Worm (Caenorhabditis elegans) whole organism, L2 larva: ENCODE measurements around the gene unk-1.
A peak's percentile ranks its signal among the peaks of the same experiment; 100 is the strongest.

ENCODE experiments used
- C34F6.9 ChIP-seq: fragments of 150-350 bp; optimal IDR thresholded peaks from 2 replicates; lab custom pipeline; 2014; ENCODE audit warnings: missing biosample characterization, missing genetic modification characterization
- F13H6.1 ChIP-seq: sonication (generic microtip); optimal IDR thresholded peaks from 2 replicates; lab custom pipeline; 2016; ENCODE audit warnings: missing genetic modification characterization, missing compliant biosample characterization
- R02D3.7 ChIP-seq: fragments of 150-350 bp; optimal IDR thresholded peaks from 2 replicates; lab custom pipeline; 2014; ENCODE audit warnings: missing biosample characterization, missing genetic modification characterization
- ZK546.5 ChIP-seq: sonication (generic microtip); optimal IDR thresholded peaks from 2 replicates; lab custom pipeline; 2017; ENCODE audit warnings: missing biosample characterization, missing genetic modification characterization
- alr-1 ChIP-seq: fragments of 150-350 bp; optimal IDR thresholded peaks from 2 replicates; lab custom pipeline; 2014; ENCODE audit warnings: missing biosample characterization, missing genetic modification characterization
- aly-2 ChIP-seq: fragments of 150-350 bp; optimal IDR thresholded peaks from 2 replicates; lab custom pipeline; 2014; ENCODE audit warnings: missing biosample characterization, missing genetic modification characterization
- blmp-1 ChIP-seq: sonication (generic microtip); optimal IDR thresholded peaks from 2 replicates; lab custom pipeline; 2017; ENCODE audit warnings: missing genetic modification characterization, mild to moderate bottlenecking, missing compliant biosample characterization, antibody characterized with exemption, moderate library complexity; ENCODE audit not compliant: insufficient read depth
- ceh-16 ChIP-seq: fragments of 150-350 bp; optimal IDR thresholded peaks from 2 replicates; lab custom pipeline; 2014; ENCODE audit warnings: missing biosample characterization, missing genetic modification characterization
- ceh-82 ChIP-seq: fragments of 150-350 bp; optimal IDR thresholded peaks from 2 replicates; lab custom pipeline; 2014; ENCODE audit warnings: missing biosample characterization, missing genetic modification characterization
- dmd-4 ChIP-seq: sonication (generic microtip); optimal IDR thresholded peaks from 2 replicates; lab custom pipeline; 2017; ENCODE audit warnings: missing biosample characterization, missing genetic modification characterization
- egl-27 ChIP-seq: sonication (generic microtip); optimal IDR thresholded peaks from 3 replicates; lab custom pipeline; 2017; ENCODE audit warnings: missing biosample characterization, missing genetic modification reagents, missing genetic modification characterization
- fos-1 ChIP-seq: fragments of 150-350 bp; optimal IDR thresholded peaks from 2 replicates; lab custom pipeline; 2014; ENCODE audit warnings: missing biosample characterization, missing genetic modification characterization
- gmeb-1 ChIP-seq: fragments of 150-350 bp; optimal IDR thresholded peaks from 2 replicates; lab custom pipeline; 2014; ENCODE audit warnings: missing biosample characterization, missing genetic modification characterization
- lin-11 ChIP-seq: fragments of 150-350 bp; sonication (generic microtip); optimal IDR thresholded peaks from 2 replicates; lab custom pipeline; 2014; ENCODE audit warnings: missing biosample characterization, missing genetic modification characterization, inconsistent platforms, mixed read lengths
- lin-13 ChIP-seq: fragments of 150-350 bp; optimal IDR thresholded peaks from 2 replicates; lab custom pipeline; 2014; ENCODE audit warnings: missing biosample characterization, missing genetic modification reagents, missing genetic modification characterization
- lin-39 ChIP-seq: fragments of 150-350 bp; optimal IDR thresholded peaks from 2 replicates; lab custom pipeline; 2014; ENCODE audit warnings: missing biosample characterization, missing genetic modification reagents, missing genetic modification characterization
- lsy-2 ChIP-seq, 2 experiments: fragments of 150-350 bp in 1 of 2; sonication (generic microtip) in 1 of 2; optimal IDR thresholded peaks; 2 replicates each; lab custom pipeline; 2014 to 2017; ENCODE audit warnings: missing biosample characterization in 2 of 2, missing genetic modification characterization in 2 of 2
- mbf-1 ChIP-seq: sonication (generic microtip); optimal IDR thresholded peaks from 2 replicates; lab custom pipeline; 2017; ENCODE audit warnings: missing biosample characterization, missing genetic modification characterization
- mdl-1 ChIP-seq, 2 experiments: fragments of 150-350 bp in 1 of 2; sonication (generic microtip) in 1 of 2; optimal IDR thresholded peaks; 2 replicates each; lab custom pipeline; 2017; ENCODE audit warnings: missing biosample characterization in 2 of 2, missing genetic modification characterization in 2 of 2
- nhr-10 ChIP-seq: sonication (generic microtip); optimal IDR thresholded peaks from 2 replicates; lab custom pipeline; 2017; ENCODE audit warnings: missing biosample characterization, missing genetic modification characterization
- nhr-11 ChIP-seq: fragments of 150-350 bp; optimal IDR thresholded peaks from 2 replicates; lab custom pipeline; 2014; ENCODE audit warnings: missing biosample characterization, missing genetic modification characterization
- nhr-12 ChIP-seq: fragments of 150-350 bp; optimal IDR thresholded peaks from 2 replicates; lab custom pipeline; 2014; ENCODE audit warnings: missing biosample characterization, missing genetic modification characterization
- nhr-129 ChIP-seq: fragments of 150-350 bp; optimal IDR thresholded peaks from 2 replicates; lab custom pipeline; 2014; ENCODE audit warnings: missing biosample characterization, missing genetic modification characterization
- nhr-21 ChIP-seq: fragments of 150-350 bp; optimal IDR thresholded peaks from 2 replicates; lab custom pipeline; 2014; ENCODE audit warnings: missing biosample characterization, missing genetic modification characterization
- nhr-237 ChIP-seq: fragments of 150-350 bp; optimal IDR thresholded peaks from 2 replicates; lab custom pipeline; 2014; ENCODE audit warnings: missing biosample characterization, missing genetic modification characterization
- nhr-25 ChIP-seq: fragments of 150-350 bp; sonication (generic microtip); optimal IDR thresholded peaks from 3 replicates; lab custom pipeline; 2014; ENCODE audit warnings: missing biosample characterization, missing genetic modification characterization
- nhr-77 ChIP-seq: fragments of 150-350 bp; optimal IDR thresholded peaks from 2 replicates; lab custom pipeline; 2014; ENCODE audit warnings: missing biosample characterization, missing genetic modification characterization
- sem-4 ChIP-seq: fragments of 150-350 bp; optimal IDR thresholded peaks from 2 replicates; lab custom pipeline; 2014; ENCODE audit warnings: missing biosample characterization, missing genetic modification reagents, missing genetic modification characterization
- sma-3 ChIP-seq: sonication (generic microtip); optimal IDR thresholded peaks from 2 replicates; lab custom pipeline; 2016; ENCODE audit warnings: missing genetic modification reagents, missing genetic modification characterization, missing compliant biosample characterization
- sma-9 ChIP-seq, 2 experiments: fragments of 150-350 bp in 1 of 2; sonication (generic microtip) in 1 of 2; optimal IDR thresholded peaks; 2 replicates each; lab custom pipeline; 2014 to 2016; ENCODE audit warnings: missing genetic modification characterization in 2 of 2, mild to moderate bottlenecking in 1 of 2, missing biosample characterization in 1 of 2, missing compliant biosample characterization in 1 of 2, missing genetic modification reagents in 1 of 2, moderate library complexity in 1 of 2
- snpc-4 ChIP-seq: fragments of 150-350 bp; optimal IDR thresholded peaks from 2 replicates; lab custom pipeline; 2014; ENCODE audit warnings: missing biosample characterization, missing genetic modification characterization
- unc-39 ChIP-seq: fragments of 150-350 bp; optimal IDR thresholded peaks from 2 replicates; lab custom pipeline; 2014; ENCODE audit warnings: missing biosample characterization, missing genetic modification characterization
- unc-55 ChIP-seq: fragments of 150-350 bp; sonication (generic microtip); optimal IDR thresholded peaks from 3 replicates; lab custom pipeline; 2014; ENCODE audit warnings: missing biosample characterization, missing genetic modification reagents, missing genetic modification characterization
- unc-62 ChIP-seq: fragments of 150-350 bp; optimal IDR thresholded peaks from 2 replicates; lab custom pipeline; 2014; ENCODE audit warnings: missing biosample characterization, missing genetic modification reagents, missing genetic modification characterization
- zag-1 ChIP-seq: fragments of 150-350 bp; optimal IDR thresholded peaks from 2 replicates; lab custom pipeline; 2014; ENCODE audit warnings: missing biosample characterization, missing genetic modification characterization
- ztf-1 ChIP-seq: fragments of 200-800 bp; sonication (Bioruptor generic); conservative IDR thresholded peaks from 2 replicates; pipeline ENCODE4 v1.3.6; 2022; ENCODE audit warnings: missing genetic modification characterization, missing compliant biosample characterization
- ztf-11 ChIP-seq: sonication (generic microtip); optimal IDR thresholded peaks from 2 replicates; lab custom pipeline; 2017; ENCODE audit warnings: missing biosample characterization, missing genetic modification characterization
- ztf-4 ChIP-seq: fragments of 150-350 bp; optimal IDR thresholded peaks from 2 replicates; lab custom pipeline; 2014; ENCODE audit warnings: missing biosample characterization, missing genetic modification characterization

Gene unk-1

ce11 chrX:7990282-7990681 lies 24.5 kb upstream of the unk-1 start:
- peak; percentile 53 for TF ChIP-seq sma-3 (GFP tag; lab: Kevin White, UChicago)
- no peak for TF ChIP-seq unc-62
- no peak for TF ChIP-seq lsy-2 (tag; optimal IDR thresholded peaks at IDR 0.05; lab: Kevin White, UChicago)
- TF ChIP-seq blmp-1 (tag; lab: Kevin White, UChicago), result peak; percentile 85
- TF ChIP-seq unc-55 (GFP tag; lab: Kevin White, UChicago), result no peak
- no peak for TF ChIP-seq nhr-12 (tag; lab: Kevin White, UChicago)
- no peak for TF ChIP-seq lin-11
- peak; percentile 39 for TF ChIP-seq nhr-21 (tag; lab: Kevin White, UChicago)
- TF ChIP-seq C34F6.9 (tag; lab: Kevin White, UChicago), result no peak
- TF ChIP-seq mdl-1 (tag; optimal IDR thresholded peaks at IDR 0.05; lab: Kevin White, UChicago), result no peak
- no peak for TF ChIP-seq nhr-77
- no peak for TF ChIP-seq alr-1 (tag; lab: Kevin White, UChicago)
- no peak for TF ChIP-seq ztf-1
- TF ChIP-seq sma-9 (GFP tag; optimal IDR thresholded peaks at IDR 0.05; lab: Kevin White, UChicago), result peak; percentile 23
- TF ChIP-seq sma-9 (tag; optimal IDR thresholded peaks at IDR 0.05; lab: Kevin White, UChicago), result no peak
- no peak for TF ChIP-seq zag-1 (tag; lab: Kevin White, UChicago)
- no peak for TF ChIP-seq lin-13 (GFP tag; lab: Kevin White, UChicago)
- no peak for TF ChIP-seq nhr-237 (tag; lab: Kevin White, UChicago)
- no peak for TF ChIP-seq gmeb-1 (tag; lab: Kevin White, UChicago)
- no peak for TF ChIP-seq snpc-4 (tag; lab: Kevin White, UChicago)
- no peak for TF ChIP-seq ceh-16 (tag; lab: Kevin White, UChicago)
- peak; percentile 81 for TF ChIP-seq egl-27 (tag; lab: Kevin White, UChicago)
- no peak for TF ChIP-seq ceh-82
- TF ChIP-seq sem-4 (tag; lab: Kevin White, UChicago), result peak; percentile 31

- TF ChIP-seq dmd-4 (tag; lab: Kevin White, UChicago) (no peak), sma-9 (GFP tag; optimal IDR thresholded peaks at IDR 0.05; lab: Kevin White, UChicago) (no peak), sma-9 (tag; optimal IDR thresholded peaks at IDR 0.05; lab: Kevin White, UChicago) (no peak), ztf-4 (tag; lab: Kevin White, UChicago) (no peak), ceh-16 (tag; lab: Kevin White, UChicago) (no peak), nhr-12 (tag; lab: Kevin White, UChicago) (no peak), R02D3.7 (tag; lab: Kevin White, UChicago) (no peak), ztf-11 (tag; lab: Kevin White, UChicago) (no peak), sma-3 (GFP tag; lab: Kevin White, UChicago) (no peak), ZK546.5 (tag; lab: Kevin White, UChicago) (no peak), unc-39 (no peak), blmp-1 (tag; lab: Kevin White, UChicago) (no peak), aly-2 (tag; lab: Kevin White, UChicago) (no peak), fos-1 (tag; lab: Kevin White, UChicago) (no peak), nhr-129 (no peak), nhr-10 (tag; lab: Kevin White, UChicago) (no peak)
These were observed 22.7 kb upstream of the unk-1 start for ce11 chrX:7992102-7992501.

ce11 chrX:7994486-7994885 lies 20.3 kb upstream of the unk-1 start:
- TF ChIP-seq lin-11, result no peak
- TF ChIP-seq R02D3.7 (tag; lab: Kevin White, UChicago), result no peak
- no peak for TF ChIP-seq ceh-82
- no peak for TF ChIP-seq F13H6.1 (tag; lab: Kevin White, UChicago)
- no peak for TF ChIP-seq mbf-1 (tag; lab: Kevin White, UChicago)
- no peak for TF ChIP-seq ZK546.5 (tag; lab: Kevin White, UChicago)
- TF ChIP-seq unc-55 (GFP tag; lab: Kevin White, UChicago), result no peak
- no peak for TF ChIP-seq lin-39 (tag; lab: Kevin White, UChicago)
- no peak for TF ChIP-seq nhr-237 (tag; lab: Kevin White, UChicago)
- TF ChIP-seq nhr-10 (tag; lab: Kevin White, UChicago), result no peak
- TF ChIP-seq lsy-2 (tag; optimal IDR thresholded peaks at IDR 0.05; lab: Kevin White, UChicago), result no peak
- TF ChIP-seq nhr-11 (tag; lab: Kevin White, UChicago), result no peak
- TF ChIP-seq fos-1 (tag; lab: Kevin White, UChicago), result no peak
- TF ChIP-seq nhr-25 (tag; lab: Kevin White, UChicago), result no peak
- TF ChIP-seq mdl-1 (tag; optimal IDR thresholded peaks at IDR 0.05; lab: Kevin White, UChicago), result no peak
- TF ChIP-seq nhr-12 (tag; lab: Kevin White, UChicago), result no peak
